Worm (Caenorhabditis elegans): ENCODE results near the gene del-2.

The del-2 gene

DNA sequence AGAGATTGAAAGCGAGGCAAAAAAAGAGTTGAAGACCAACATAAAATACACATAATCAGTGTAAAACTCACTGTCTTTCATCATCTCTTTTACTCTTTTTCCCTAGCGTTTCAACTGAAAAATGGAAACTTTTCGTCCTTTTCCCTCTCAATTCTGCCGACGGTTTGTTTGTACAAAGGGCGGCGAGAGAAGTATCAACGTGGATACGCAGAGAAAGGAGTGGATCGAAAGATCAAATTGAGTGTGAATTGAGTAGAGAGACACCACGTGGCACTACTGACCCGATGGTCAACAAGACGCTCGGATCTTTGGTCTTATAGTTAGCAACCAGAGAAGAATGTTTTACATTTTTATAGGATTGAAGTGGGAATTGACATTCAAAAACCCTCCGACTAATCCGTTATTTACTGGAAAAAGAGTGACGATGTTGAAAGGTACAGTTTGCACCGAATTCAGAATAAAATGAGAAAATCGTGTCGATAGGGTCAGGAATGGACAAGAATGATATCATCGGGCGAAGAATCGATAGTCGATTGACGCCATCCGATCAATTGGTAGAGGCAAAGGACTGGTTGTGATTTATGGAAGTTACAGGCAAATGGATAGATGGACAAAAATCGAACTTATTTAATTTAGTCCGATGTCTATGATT is 29.3 kb upstream of the del-2 start (continued):
- TF ChIP-seq ama-1 (optimal IDR thresholded peaks at IDR 0.05) (peak; percentile 58), ama-1 (GFP tag; optimal IDR thresholded peaks at IDR 0.05) (no peak), C06A6.2 (GFP tag; conservative IDR thresholded peaks at IDR 0.05) (0 out of 2 replicates have a peak, but pooled peaks have one; percentile 46), dox-1 (GFP tag; IDR thresholded peaks at IDR 0.05) (no peak; the same call in 1 of the 2 replicates), pbrm-1 (GFP tag; IDR thresholded peaks at IDR 0.05) (no peak), gei-17 (GFP tag; optimal IDR thresholded peaks at IDR 0.05) (no peak), attf-5 (GFP tag; optimal IDR thresholded peaks at IDR 0.05) (peak; percentile 35), dpff-1 (tag; optimal IDR thresholded peaks at IDR 0.05) (no peak), somi-1 (GFP tag; optimal IDR thresholded peaks at IDR 0.05) (peak; percentile 53), hmg-1.2 (GFP tag; IDR thresholded peaks at IDR 0.05) (peak; percentile 24; the same call in 1 of the 2 replicates), let-526 (GFP tag; IDR thresholded peaks at IDR 0.05) (no peak), lin-35 (GFP tag; optimal IDR thresholded peaks at IDR 0.05) (peak in 1 of 3 experiments; percentile 10), lin-40 (tag; optimal IDR thresholded peaks at IDR 0.05) (peak; percentile 67), sptf-2 (GFP tag; optimal IDR thresholded peaks at IDR 0.05) (no peak), lin-54 (GFP tag; optimal IDR thresholded peaks at IDR 0.05) (peak; percentile 10), pha-4 (tag; optimal IDR thresholded peaks at IDR 0.05) (peak; percentile 76), repo-1 (tag; optimal IDR thresholded peaks at IDR 0.05) (no peak), F33H1.4 (GFP tag; IDR thresholded peaks at IDR 0.05) (no peak), F23B12.7 (tag; optimal IDR thresholded peaks at IDR 0.05; ENCODE audit: insufficient read depth) (peak; percentile 37), ceh-100 (GFP tag; IDR thresholded peaks at IDR 0.05) (no peak), tlf-1 (GFP tag; optimal IDR thresholded peaks at IDR 0.05) (peak; percentile 20), ZK185.1 (tag; optimal IDR thresholded peaks at IDR 0.05; ENCODE audit: poor library complexity, severe bottlenecking) (peak; percentile 26), cebp-1 (GFP tag; IDR thresholded peaks at IDR 0.05) (no peak), cebp-1 (tag; optimal IDR thresholded peaks at IDR 0.05) (peak; percentile 74)

DNA sequence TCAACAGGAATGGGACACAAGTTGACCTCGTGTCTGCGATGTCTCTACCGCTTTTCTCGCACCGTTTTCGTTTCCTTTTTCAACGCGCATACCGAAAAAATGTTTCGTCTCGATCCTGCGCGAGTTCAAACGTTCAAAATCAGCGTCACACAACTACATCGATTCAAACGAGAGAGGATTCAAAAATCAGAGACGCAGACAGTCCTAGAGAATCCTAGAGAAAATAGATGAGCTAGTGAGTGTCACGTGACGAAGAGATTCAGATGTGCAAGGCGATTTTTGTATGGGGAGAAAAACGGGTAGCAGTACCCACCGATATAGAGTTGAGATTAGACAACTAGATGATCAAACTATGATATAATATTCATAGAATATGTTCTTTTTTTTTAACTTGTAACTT is 28.1 kb upstream of the del-2 start:
- TF ChIP-seq madf-8 (GFP tag; conservative IDR thresholded peaks at IDR 0.05) (no peak), egl-18 (GFP tag; IDR thresholded peaks at IDR 0.05) (0 out of 2 replicates have a peak, but pooled peaks have one; percentile 4), lsl-1 (GFP tag; optimal IDR thresholded peaks at IDR 0.05) (no peak), F52B5.7 (tag; optimal IDR thresholded peaks at IDR 0.05) (no peak), ceh-79 (tag; optimal IDR thresholded peaks at IDR 0.05) (no peak), attf-6 (GFP tag; IDR thresholded peaks at IDR 0.05) (no peak), attf-5 (GFP tag; optimal IDR thresholded peaks at IDR 0.05) (peak; percentile 13), cebp-1 (GFP tag; IDR thresholded peaks at IDR 0.05) (no peak), cebp-1 (tag; optimal IDR thresholded peaks at IDR 0.05) (peak; percentile 36), chd-7 (tag; optimal IDR thresholded peaks at IDR 0.05) (peak; percentile 55), K11D2.4 (GFP tag; IDR thresholded peaks at IDR 0.05) (0 out of 2 replicates have a peak, but pooled peaks have one; percentile 39), lin-26 (GFP tag; IDR thresholded peaks at IDR 0.05) (peak; percentile 62; the same call in 1 of the 2 replicates), snpc-1.1 (tag; optimal IDR thresholded peaks at IDR 0.05; ENCODE audit: insufficient read depth) (no peak), lin-40 (tag; optimal IDR thresholded peaks at IDR 0.05) (peak; percentile 37), aptf-2 (GFP tag; conservative IDR thresholded peaks at IDR 0.05) (no peak), mcd-1 (GFP tag; IDR thresholded peaks at IDR 0.05) (0 out of 2 replicates have a peak, but pooled peaks have one; percentile 17), hmg-20 (GFP tag; IDR thresholded peaks at IDR 0.05) (no peak), B0336.3 (GFP tag; IDR thresholded peaks at IDR 0.05) (0 out of 2 replicates have a peak, but pooled peaks have one; percentile 32), attf-3 (GFP tag; conservative IDR thresholded peaks at IDR 0.05) (no peak), ekl-4 (GFP tag; IDR thresholded peaks at IDR 0.05) (no peak), ceh-27 (GFP tag; optimal IDR thresholded peaks at IDR 0.05) (peak; percentile 45), ets-4 (GFP tag; optimal IDR thresholded peaks at IDR 0.05) (no peak), ztf-26 (tag; optimal IDR thresholded peaks at IDR 0.05) (peak; percentile 12), sea-2 (GFP tag; IDR thresholded peaks at IDR 0.05) (no peak), hmg-1.2 (GFP tag; IDR thresholded peaks at IDR 0.05) (peak; percentile 64), ztf-6 (GFP tag; IDR thresholded peaks at IDR 0.05) (no peak), somi-1 (GFP tag; optimal IDR thresholded peaks at IDR 0.05) (peak; percentile 31), atf-7 (tag; optimal IDR thresholded peaks at IDR 0.05) (no peak)
